Fruit fly (Drosophila melanogaster) S2 (cell line): ENCODE results near the gene CG13720.

ENCODE experiments used
- CG8478 ChIP-seq: fragments of >200 bp; optimal IDR thresholded peaks from 2 replicates; lab custom pipeline; 2018
- CTCF ChIP-seq, 2 experiments: fragments of >200 bp; optimal IDR thresholded peaks; 2 replicates each; lab custom pipeline; 2018

- TF ChIP-seq CTCF (optimal IDR thresholded peaks at IDR 0.05; lab: Kevin White, UChicago) (no peak), CG8478 (lab: Kevin White, UChicago) (no peak)
These were observed 49.0 kb upstream of the CG13720 start for dm6 chr3L:4549341-4549740.
